Fruit fly (Drosophila melanogaster) whole organism, embryonic: ENCODE measurements around the gene Dlc90F.

Experiments
- CG12659 ChIP-seq: fragments of 200-800 bp; sonication (Bioruptor generic); optimal IDR thresholded peaks from 3 replicates; lab custom pipeline; 2017; ENCODE audit warnings: mild to moderate bottlenecking, missing biosample characterization, missing genetic modification reagents, missing genetic modification characterization
- CG13894 ChIP-seq: fragments of 200-800 bp; sonication (Bioruptor generic); optimal IDR thresholded peaks from 3 replicates; lab custom pipeline; 2018; ENCODE audit warnings: missing biosample characterization, mild to moderate bottlenecking, missing genetic modification characterization, moderate library complexity
- CG14860 ChIP-seq: fragments of 200-800 bp; sonication (Bioruptor generic); IDR thresholded peaks from 3 replicates; pipeline ENCODE4 v1.3.6; 2022; ENCODE audit warnings: missing biosample characterization, missing genetic modification characterization; ENCODE audit not compliant: partially characterized antibody
- CG15011 ChIP-seq: fragments of 200-800 bp; sonication (Bioruptor generic); optimal IDR thresholded peaks from 3 replicates; lab custom pipeline; 2018; ENCODE audit warnings: missing biosample characterization, mild to moderate bottlenecking, missing genetic modification characterization
- CG1647 ChIP-seq: fragments of 200-800 bp; sonication (Bioruptor generic); optimal IDR thresholded peaks from 3 replicates; lab custom pipeline; 2016; ENCODE audit warnings: missing biosample characterization, missing genetic modification characterization
- CG17912 ChIP-seq: fragments of 200-800 bp; sonication (Bioruptor generic); optimal IDR thresholded peaks from 2 replicates; lab custom pipeline; 2018; ENCODE audit warnings: missing biosample characterization, mild to moderate bottlenecking, missing genetic modification characterization
- CG18262 ChIP-seq: fragments of 200-800 bp; optimal IDR thresholded peaks from 3 replicates; lab custom pipeline; 2019; ENCODE audit warnings: missing biosample characterization, mild to moderate bottlenecking, missing genetic modification characterization, moderate library complexity
- CG18619 ChIP-seq: fragments of 200-800 bp; sonication (Bioruptor generic); optimal IDR thresholded peaks from 3 replicates; lab custom pipeline; 2017; ENCODE audit warnings: missing biosample characterization, mild to moderate bottlenecking, missing genetic modification characterization
- CG2678 ChIP-seq: fragments of 200-800 bp; sonication (Bioruptor generic); optimal IDR thresholded peaks from 3 replicates; lab custom pipeline; 2019; ENCODE audit warnings: missing biosample characterization, mild to moderate bottlenecking, missing genetic modification characterization, moderate library complexity
- CG30403 ChIP-seq: fragments of 200-800 bp; sonication (Bioruptor generic); optimal IDR thresholded peaks from 3 replicates; lab custom pipeline; 2016; ENCODE audit warnings: missing biosample characterization, missing genetic modification characterization
- CG34224 ChIP-seq: fragments of 200-800 bp; sonication (Bioruptor generic); IDR thresholded peaks from 3 replicates; pipeline ENCODE4 v1.3.6; 2022; ENCODE audit warnings: missing biosample characterization, missing genetic modification characterization; ENCODE audit not compliant: partially characterized antibody
- CG7372 ChIP-seq: fragments of 200-800 bp; sonication (Bioruptor generic); IDR thresholded peaks from 2 replicates; pipeline ENCODE4 v1.3.6; 2022; ENCODE audit warnings: missing biosample characterization, missing genetic modification characterization
- CG7745 ChIP-seq: fragments of 200-800 bp; sonication (Bioruptor generic); optimal IDR thresholded peaks from 2 replicates; lab custom pipeline; 2018; ENCODE audit warnings: missing biosample characterization, mild to moderate bottlenecking, missing genetic modification characterization, moderate library complexity
- CG7786 ChIP-seq: fragments of 200-800 bp; sonication (Bioruptor generic); optimal IDR thresholded peaks from 2 replicates; lab custom pipeline; 2016; ENCODE audit warnings: missing biosample characterization, missing genetic modification characterization
- CG7839 ChIP-seq: fragments of 200-800 bp; sonication (Bioruptor generic); optimal IDR thresholded peaks from 3 replicates; lab custom pipeline; 2018; ENCODE audit warnings: missing biosample characterization, mild to moderate bottlenecking, missing genetic modification characterization, moderate library complexity
- CG8089 ChIP-seq: fragments of 200-800 bp; sonication (Bioruptor generic); optimal IDR thresholded peaks from 3 replicates; lab custom pipeline; 2016; ENCODE audit warnings: missing biosample characterization, missing genetic modification characterization
- D ChIP-seq, 2 experiments: fragments of 200-800 bp in 1 of 2; fragments of >200 bp in 1 of 2; sonication (Bioruptor generic) in 1 of 2; optimal IDR thresholded peaks; 2 replicates in 1 of 2; 3 replicates in 1 of 2; lab custom pipeline; 2017; ENCODE audit warnings: mild to moderate bottlenecking in 1 of 2, missing biosample characterization in 1 of 2, missing genetic modification characterization in 1 of 2, missing genetic modification reagents in 1 of 2
- Dbx ChIP-seq: fragments of 200-800 bp; sonication (Bioruptor generic); IDR thresholded peaks from 3 replicates; pipeline ENCODE4 v1.3.6; 2022; ENCODE audit warnings: missing biosample characterization, missing genetic modification characterization
- Dip2 ChIP-seq: fragments of 200-800 bp; sonication (Bioruptor generic); IDR thresholded peaks from 2 replicates; pipeline ENCODE4 v1.3.6; 2022; ENCODE audit warnings: missing biosample characterization, missing genetic modification characterization
- Dip3 ChIP-seq: fragments of 200-800 bp; sonication (Bioruptor generic); optimal IDR thresholded peaks from 3 replicates; lab custom pipeline; 2016; ENCODE audit warnings: missing biosample characterization, missing genetic modification characterization
- HmgD ChIP-seq: fragments of 200-800 bp; sonication (Bioruptor generic); optimal IDR thresholded peaks from 3 replicates; lab custom pipeline; 2016; ENCODE audit warnings: missing biosample characterization, missing genetic modification characterization
- Mad ChIP-seq: fragments of 200-800 bp; sonication (Bioruptor generic); optimal IDR thresholded peaks from 2 replicates; lab custom pipeline; 2016; ENCODE audit warnings: missing biosample characterization, missing genetic modification characterization
- NK7.1 ChIP-seq: fragments of 200-800 bp; sonication (Bioruptor generic); optimal IDR thresholded peaks from 3 replicates; lab custom pipeline; 2016; ENCODE audit warnings: missing biosample characterization, missing genetic modification characterization
- Nf-YB ChIP-seq: fragments of 200-800 bp; sonication (Bioruptor generic); optimal IDR thresholded peaks from 3 replicates; lab custom pipeline; 2019; ENCODE audit warnings: missing biosample characterization, mild to moderate bottlenecking, missing genetic modification characterization, moderate library complexity
- Oli ChIP-seq: fragments of 200-800 bp; sonication (Bioruptor generic); optimal IDR thresholded peaks from 2 replicates; lab custom pipeline; 2018; ENCODE audit warnings: missing biosample characterization, mild to moderate bottlenecking, missing genetic modification characterization, moderate library complexity
- Poxn ChIP-seq: fragments of 200-800 bp; sonication (Bioruptor generic); IDR thresholded peaks from 2 replicates; pipeline ENCODE4 v1.3.6; 2022; ENCODE audit warnings: missing biosample characterization, missing genetic modification characterization
- Sox102F ChIP-seq: fragments of 200-800 bp; sonication (Bioruptor generic); optimal IDR thresholded peaks from 2 replicates; lab custom pipeline; 2018; ENCODE audit warnings: missing biosample characterization, mild to moderate bottlenecking, missing genetic modification characterization, moderate library complexity
- Usf ChIP-seq: fragments of 200-800 bp; sonication (Bioruptor generic); optimal IDR thresholded peaks from 2 replicates; lab custom pipeline; 2017; ENCODE audit warnings: missing genotype, missing biosample characterization, missing genetic modification characterization
- amos ChIP-seq: fragments of 200-800 bp; sonication (Bioruptor generic); IDR thresholded peaks from 2 replicates; pipeline ENCODE4 v1.3.6; 2022; ENCODE audit warnings: missing biosample characterization, missing genetic modification characterization; ENCODE audit not compliant: partially characterized antibody
- dysf ChIP-seq: fragments of 200-800 bp; sonication (Bioruptor generic); IDR thresholded peaks from 3 replicates; pipeline ENCODE4 v1.3.6; 2022; ENCODE audit warnings: missing biosample characterization, missing genetic modification characterization
- fd96Cb ChIP-seq: fragments of 200-800 bp; sonication (Bioruptor generic); optimal IDR thresholded peaks from 2 replicates; lab custom pipeline; 2018; ENCODE audit warnings: missing biosample characterization, mild to moderate bottlenecking, missing genetic modification characterization, moderate library complexity
- gem ChIP-seq: fragments of 200-800 bp; sonication (Bioruptor generic); optimal IDR thresholded peaks from 2 replicates; lab custom pipeline; 2019; ENCODE audit warnings: missing biosample characterization, mild to moderate bottlenecking, missing genetic modification characterization, moderate library complexity
- grau ChIP-seq: fragments of 200-800 bp; optimal IDR thresholded peaks from 3 replicates; lab custom pipeline; 2019; ENCODE audit warnings: missing biosample characterization, mild to moderate bottlenecking, missing genetic modification characterization, moderate library complexity
- hb ChIP-seq: fragments of 200-800 bp; sonication (Bioruptor generic); IDR thresholded peaks from 3 replicates; pipeline ENCODE4 v1.3.6; 2022; ENCODE audit warnings: missing biosample characterization, missing genetic modification characterization; ENCODE audit not compliant: partially characterized antibody
- jing ChIP-seq: fragments of 200-800 bp; sonication (Bioruptor generic); optimal IDR thresholded peaks from 2 replicates; lab custom pipeline; 2018; ENCODE audit warnings: missing biosample characterization, mild to moderate bottlenecking, missing genetic modification characterization
- ken ChIP-seq: fragments of 200-800 bp; sonication (Bioruptor generic); IDR thresholded peaks from 3 replicates; pipeline ENCODE4 v1.3.6; 2022; ENCODE audit warnings: missing biosample characterization, missing genetic modification characterization
- lov ChIP-seq, 2 experiments: fragments of 200-800 bp in 1 of 2; fragments of >200 bp in 1 of 2; sonication (Bioruptor generic) in 1 of 2; IDR thresholded peaks in 1 of 2; optimal IDR thresholded peaks in 1 of 2; 2 replicates in 1 of 2; 3 replicates in 1 of 2; pipeline versions ENCODE4 v1.3.6 to Lab custom; 2017 to 2022; ENCODE audit warnings: missing biosample characterization in 1 of 2, missing genetic modification characterization in 1 of 2
- peb ChIP-seq: fragments of 200-800 bp; sonication (Bioruptor generic); IDR thresholded peaks from 2 replicates; pipeline ENCODE4 v1.3.6; 2022; ENCODE audit warnings: missing biosample characterization, missing genetic modification characterization
- pfk ChIP-seq: fragments of 200-800 bp; sonication (Bioruptor generic); optimal IDR thresholded peaks from 2 replicates; lab custom pipeline; 2018; ENCODE audit warnings: missing biosample characterization, mild to moderate bottlenecking, missing genetic modification characterization, moderate library complexity
- row ChIP-seq: fragments of 200-800 bp; sonication (Bioruptor generic); IDR thresholded peaks from 3 replicates; pipeline ENCODE4 v1.3.6; 2022; ENCODE audit warnings: missing biosample characterization, missing genetic modification characterization
- shn ChIP-seq: fragments of 200-800 bp; sonication (Bioruptor generic); optimal IDR thresholded peaks from 3 replicates; lab custom pipeline; 2016; ENCODE audit warnings: missing biosample characterization, missing genetic modification characterization
- slp2 ChIP-seq: fragments of 200-800 bp; sonication (Bioruptor generic); optimal IDR thresholded peaks from 2 replicates; lab custom pipeline; 2016; ENCODE audit warnings: missing biosample characterization, missing genetic modification characterization
- so ChIP-seq: fragments of 200-800 bp; sonication (Bioruptor generic); IDR thresholded peaks from 3 replicates; pipeline ENCODE4 v1.3.6; 2022; ENCODE audit warnings: missing biosample characterization, missing genetic modification characterization
- sob ChIP-seq: fragments of 200-800 bp; sonication (Bioruptor generic); IDR thresholded peaks from 2 replicates; pipeline ENCODE4 v1.3.6; 2022; ENCODE audit warnings: missing biosample characterization, missing genetic modification characterization
- unpg ChIP-seq: fragments of 200-800 bp; sonication (Bioruptor generic); optimal IDR thresholded peaks from 3 replicates; lab custom pipeline; 2018; ENCODE audit warnings: missing biosample characterization, mild to moderate bottlenecking, missing genetic modification characterization, moderate library complexity
- vnd ChIP-seq: fragments of 200-800 bp; sonication (Bioruptor generic); IDR thresholded peaks from 3 replicates; pipeline ENCODE4 v1.3.6; 2022; ENCODE audit warnings: missing biosample characterization, missing genetic modification characterization; ENCODE audit not compliant: partially characterized antibody
- wek ChIP-seq: fragments of 200-800 bp; sonication (Bioruptor generic); optimal IDR thresholded peaks from 3 replicates; lab custom pipeline; 2018; ENCODE audit warnings: missing biosample characterization, mild to moderate bottlenecking, missing genetic modification characterization, moderate library complexity
- wor ChIP-seq: fragments of 200-800 bp; sonication (Bioruptor generic); IDR thresholded peaks from 2 replicates; pipeline ENCODE4 v1.3.6; 2022; ENCODE audit warnings: missing biosample characterization, missing genetic modification characterization

Dlc90F gene

DNA sequence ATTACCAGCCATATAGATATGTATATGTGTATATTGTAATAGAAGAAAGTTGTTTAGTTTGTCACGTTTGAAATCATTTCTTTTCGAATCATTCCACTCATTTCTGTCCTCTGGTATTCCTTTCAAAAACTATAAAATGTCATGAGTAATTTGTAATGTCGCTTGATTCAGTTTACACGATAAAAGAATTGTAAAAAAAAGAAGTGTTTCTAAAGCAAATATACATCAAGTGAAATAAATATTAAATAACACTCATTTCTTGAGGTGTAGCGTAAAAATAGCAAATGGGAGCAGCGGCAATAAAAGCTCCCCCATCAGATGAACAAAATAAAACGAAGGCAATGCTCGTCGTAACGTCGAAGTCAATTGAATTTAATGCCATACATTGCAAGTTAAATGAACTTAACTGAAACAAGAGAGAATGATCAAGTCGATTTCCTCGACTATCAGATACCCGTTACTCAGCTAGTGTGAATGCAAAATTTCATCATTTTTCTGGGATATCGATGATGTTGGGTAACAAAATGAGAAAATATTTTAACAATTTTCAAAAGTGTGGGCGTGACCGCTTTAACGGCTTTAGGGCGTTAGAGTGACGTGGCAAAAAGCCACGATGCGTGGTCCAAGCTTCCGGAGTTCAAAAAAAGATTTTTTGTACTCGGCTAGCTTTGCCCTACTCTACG lies 3.6 kb upstream of the Dlc90F start:
- no peak for TF ChIP-seq Usf (GFP tag; lab: Kevin White, UChicago)
- TF ChIP-seq hb (GFP tag; lab: Robert Waterston, UW): peak; percentile 58; the same call in 1 of the 3 replicates
- peak; percentile 1 for TF ChIP-seq unpg (GFP tag; lab: Kevin White, UChicago)
- no peak for TF ChIP-seq fd96Cb
- no peak for TF ChIP-seq Poxn (GFP tag; lab: Robert Waterston, UW)
- TF ChIP-seq Oli (tag; lab: Kevin White, UChicago): peak; percentile 38
- TF ChIP-seq jing (GFP tag; lab: Kevin White, UChicago): no peak
- peak; percentile 28 for TF ChIP-seq CG2678 (tag; lab: Kevin White, UChicago)
- TF ChIP-seq Dip2: no peak
- TF ChIP-seq Dbx (GFP tag; lab: Robert Waterston, UW): no peak
- peak; percentile 22 for TF ChIP-seq CG30403 (GFP tag; lab: Kevin White, UChicago)
- TF ChIP-seq CG17912 (GFP tag; lab: Kevin White, UChicago): no peak
- TF ChIP-seq row (GFP tag; lab: Robert Waterston, UW): peak; percentile 43; the same call in 2 of the 3 replicates
- peak; percentile 22 for TF ChIP-seq CG18262
- no peak for TF ChIP-seq so (GFP tag; lab: Robert Waterston, UW)
- peak; percentile 14 for TF ChIP-seq CG12659
- no peak for TF ChIP-seq peb (GFP tag; lab: Robert Waterston, UW)
- no peak for TF ChIP-seq Dip3 (GFP tag; lab: Kevin White, UChicago)
- no peak for TF ChIP-seq amos (GFP tag; lab: Robert Waterston, UW)
- TF ChIP-seq CG13894 (tag; lab: Kevin White, UChicago): no peak
- no peak for TF ChIP-seq D (optimal IDR thresholded peaks at IDR 0.05; lab: Kevin White, UChicago)
- no peak for TF ChIP-seq D (GFP tag; optimal IDR thresholded peaks at IDR 0.05; lab: Kevin White, UChicago)
- no peak for TF ChIP-seq ken (GFP tag; lab: Robert Waterston, UW)
- TF ChIP-seq slp2 (GFP tag; lab: Kevin White, UChicago): no peak
- TF ChIP-seq pfk: no peak
- TF ChIP-seq CG1647 (GFP tag; lab: Kevin White, UChicago): no peak
- TF ChIP-seq shn: no peak
- no peak for TF ChIP-seq CG8089 (GFP tag; lab: Kevin White, UChicago)
- TF ChIP-seq gem (tag; lab: Kevin White, UChicago): no peak
- TF ChIP-seq NK7.1: no peak
- no peak for TF ChIP-seq CG7745 (tag; lab: Kevin White, UChicago)
- TF ChIP-seq CG7372 (GFP tag; lab: Robert Waterston, UW): no peak
- no peak; the same call in 2 of the 3 replicates for TF ChIP-seq vnd (GFP tag; lab: Robert Waterston, UW)
- no peak for TF ChIP-seq wek
- TF ChIP-seq CG14860 (GFP tag; lab: Robert Waterston, UW): no peak
- no peak for TF ChIP-seq CG18619 (GFP tag; lab: Kevin White, UChicago)
- no peak for TF ChIP-seq CG7786 (GFP tag; lab: Kevin White, UChicago)
- TF ChIP-seq dysf (GFP tag; lab: Robert Waterston, UW): peak; percentile 58; the same call in 2 of the 3 replicates
- TF ChIP-seq wor: no peak
- TF ChIP-seq HmgD (GFP tag; lab: Kevin White, UChicago): no peak
- peak; percentile 24 for TF ChIP-seq CG7839 (tag; lab: Kevin White, UChicago)
- peak; percentile 23 for TF ChIP-seq grau (tag; lab: Kevin White, UChicago)
- TF ChIP-seq Sox102F: peak; percentile 61
- no peak for TF ChIP-seq Nf-YB
- TF ChIP-seq CG15011 (GFP tag; lab: Kevin White, UChicago): no peak
- TF ChIP-seq sob (GFP tag; lab: Robert Waterston, UW): no peak
- TF ChIP-seq Mad (GFP tag; lab: Kevin White, UChicago): no peak
- no peak for TF ChIP-seq lov (optimal IDR thresholded peaks at IDR 0.05; lab: Kevin White, UChicago)
- no peak for TF ChIP-seq lov (GFP tag; IDR thresholded peaks at IDR 0.05; lab: Robert Waterston, UW)
- no peak for TF ChIP-seq CG34224 (GFP tag; lab: Robert Waterston, UW)
